Worm (Caenorhabditis elegans) whole organism, late embryonic: Measurements from ENCODE around the gene clec-20.

Experiments used
- C08G9.2 ChIP-seq: sonication (generic microtip); optimal IDR thresholded peaks from 2 replicates; lab custom pipeline; 2016; ENCODE audit warnings: mild to moderate bottlenecking, missing genetic modification characterization, moderate library complexity, missing compliant biosample characterization
- C38D4.7 ChIP-seq: fragments of 200-800 bp; sonication (Bioruptor generic); optimal IDR thresholded peaks from 2 replicates; lab custom pipeline; 2018; ENCODE audit warnings: mild to moderate bottlenecking, missing genetic modification characterization, moderate library complexity, missing compliant biosample characterization
- F13H6.1 ChIP-seq: sonication (generic microtip); optimal IDR thresholded peaks from 2 replicates; lab custom pipeline; 2016; ENCODE audit warnings: missing genetic modification characterization, missing compliant biosample characterization
- K02D7.2 ChIP-seq: sonication (generic microtip); optimal IDR thresholded peaks from 2 replicates; lab custom pipeline; 2017; ENCODE audit warnings: mild to moderate bottlenecking, missing genetic modification characterization, missing compliant biosample characterization
- T23F11.4 ChIP-seq: fragments of 200-800 bp; sonication (Bioruptor generic); optimal IDR thresholded peaks from 2 replicates; lab custom pipeline; 2018; ENCODE audit warnings: mild to moderate bottlenecking, missing genetic modification characterization, missing compliant biosample characterization
- ahr-1 ChIP-seq: sonication (generic microtip); optimal IDR thresholded peaks from 2 replicates; lab custom pipeline; 2016; ENCODE audit warnings: missing genetic modification characterization, missing compliant biosample characterization
- ama-1 ChIP-seq: fragments of 150-350 bp; optimal IDR thresholded peaks from 2 replicates; lab custom pipeline; 2014
- ceh-14 ChIP-seq: sonication (generic microtip); optimal IDR thresholded peaks from 2 replicates; lab custom pipeline; 2016; ENCODE audit warnings: missing genotype, missing genetic modification characterization, missing compliant biosample characterization
- ceh-18 ChIP-seq: sonication (generic microtip); optimal IDR thresholded peaks from 2 replicates; lab custom pipeline; 2016; ENCODE audit warnings: missing genetic modification characterization, missing compliant biosample characterization
- ceh-2 ChIP-seq: sonication (generic microtip); optimal IDR thresholded peaks from 2 replicates; lab custom pipeline; 2016; ENCODE audit warnings: missing genotype, missing genetic modification characterization, missing compliant biosample characterization
- ceh-22 ChIP-seq: sonication (generic microtip); optimal IDR thresholded peaks from 2 replicates; lab custom pipeline; 2017; ENCODE audit warnings: missing biosample characterization, missing genetic modification characterization
- ceh-24 ChIP-seq: sonication (generic microtip); optimal IDR thresholded peaks from 2 replicates; lab custom pipeline; 2016; ENCODE audit warnings: mild to moderate bottlenecking, missing genetic modification characterization, missing compliant biosample characterization
- ceh-45 ChIP-seq: fragments of 200-800 bp; sonication (Bioruptor generic); IDR thresholded peaks from 2 replicates; pipeline ENCODE4 v1.3.6; 2022; ENCODE audit warnings: missing genetic modification reagents, missing genetic modification characterization, missing compliant biosample characterization
- ceh-9 ChIP-seq: sonication (generic microtip); optimal IDR thresholded peaks from 2 replicates; lab custom pipeline; 2016; ENCODE audit warnings: mild to moderate bottlenecking, missing genetic modification characterization, inconsistent platforms, missing compliant biosample characterization
- dve-1 ChIP-seq: sonication (generic microtip); optimal IDR thresholded peaks from 2 replicates; lab custom pipeline; 2017; ENCODE audit warnings: antibody characterized with exemption, mild to moderate bottlenecking, missing genetic modification characterization, missing compliant biosample characterization
- elt-2 ChIP-seq: sonication (generic microtip); optimal IDR thresholded peaks from 2 replicates; lab custom pipeline; 2016; ENCODE audit warnings: missing genetic modification reagents, missing genetic modification characterization, missing compliant biosample characterization
- elt-4 ChIP-seq: sonication (generic microtip); optimal IDR thresholded peaks from 2 replicates; lab custom pipeline; 2016; ENCODE audit warnings: missing genetic modification characterization, missing compliant biosample characterization
- ets-4 ChIP-seq: sonication (generic microtip); optimal IDR thresholded peaks from 2 replicates; lab custom pipeline; 2016; ENCODE audit warnings: missing genetic modification characterization, missing compliant biosample characterization
- eyg-1 ChIP-seq: sonication (generic microtip); optimal IDR thresholded peaks from 2 replicates; lab custom pipeline; 2016; ENCODE audit warnings: missing genotype, missing genetic modification characterization, missing compliant biosample characterization
- fkh-10 ChIP-seq: fragments of 150-350 bp; optimal IDR thresholded peaks from 2 replicates; lab custom pipeline; 2014; ENCODE audit warnings: missing biosample characterization, missing genetic modification reagents, missing genetic modification characterization
- gmeb-2 ChIP-seq: sonication (generic microtip); optimal IDR thresholded peaks from 2 replicates; lab custom pipeline; 2016; ENCODE audit warnings: missing genetic modification characterization, inconsistent platforms, missing compliant biosample characterization
- hlh-13 ChIP-seq: fragments of 200-800 bp; sonication (Bioruptor generic); optimal IDR thresholded peaks from 2 replicates; lab custom pipeline; 2018; ENCODE audit warnings: mild to moderate bottlenecking, missing genetic modification characterization, missing compliant biosample characterization
- hlh-30 ChIP-seq: sonication (generic microtip); optimal IDR thresholded peaks from 2 replicates; lab custom pipeline; 2017; ENCODE audit warnings: antibody characterized with exemption, missing genetic modification characterization, missing compliant biosample characterization; ENCODE audit not compliant: insufficient read depth
- hlh-6 ChIP-seq: sonication (generic microtip); optimal IDR thresholded peaks from 2 replicates; lab custom pipeline; 2016; ENCODE audit warnings: missing genotype, missing genetic modification characterization, missing compliant biosample characterization
- hlh-8 ChIP-seq: sonication (generic microtip); optimal IDR thresholded peaks from 2 replicates; lab custom pipeline; 2016; ENCODE audit warnings: missing genotype, missing genetic modification characterization, missing compliant biosample characterization
- madf-2 ChIP-seq: sonication (generic microtip); optimal IDR thresholded peaks from 2 replicates; lab custom pipeline; 2017; ENCODE audit warnings: missing genetic modification characterization, missing compliant biosample characterization
- nfya-1 ChIP-seq: sonication (generic microtip); optimal IDR thresholded peaks from 2 replicates; lab custom pipeline; 2017; ENCODE audit warnings: missing genetic modification characterization, mild to moderate bottlenecking, missing compliant biosample characterization, antibody characterized with exemption, moderate library complexity
- npax-4 ChIP-seq: sonication (generic microtip); optimal IDR thresholded peaks from 2 replicates; lab custom pipeline; 2016; ENCODE audit warnings: missing genetic modification characterization, missing compliant biosample characterization
- odd-2 ChIP-seq: sonication (generic microtip); optimal IDR thresholded peaks from 2 replicates; lab custom pipeline; 2017; ENCODE audit warnings: antibody characterized with exemption, mild to moderate bottlenecking, missing genetic modification characterization, missing compliant biosample characterization
- pag-3 ChIP-seq: sonication (generic microtip); optimal IDR thresholded peaks from 2 replicates; lab custom pipeline; 2016; ENCODE audit warnings: missing compliant biosample characterization, missing genetic modification characterization, borderline replicate concordance
- pha-2 ChIP-seq: sonication (generic microtip); optimal IDR thresholded peaks from 2 replicates; lab custom pipeline; 2017; ENCODE audit warnings: mild to moderate bottlenecking, missing genetic modification characterization, missing compliant biosample characterization
- sdc-2 ChIP-seq: sonication (generic microtip); optimal IDR thresholded peaks from 2 replicates; lab custom pipeline; 2016; ENCODE audit warnings: missing genotype, missing genetic modification characterization, missing compliant biosample characterization
- sox-2 ChIP-seq: fragments of 200-800 bp; sonication (Bioruptor generic); IDR thresholded peaks from 2 replicates; pipeline ENCODE4 v1.3.6; 2022; ENCODE audit warnings: missing genetic modification reagents, missing genetic modification characterization, missing compliant biosample characterization
- sox-4 ChIP-seq: sonication (generic microtip); optimal IDR thresholded peaks from 2 replicates; lab custom pipeline; 2017; ENCODE audit warnings: mild to moderate bottlenecking, missing genetic modification characterization, inconsistent platforms, missing compliant biosample characterization
- syd-9 ChIP-seq: sonication (generic microtip); optimal IDR thresholded peaks from 2 replicates; lab custom pipeline; 2016; ENCODE audit warnings: mild to moderate bottlenecking, missing genetic modification characterization, moderate library complexity, missing compliant biosample characterization
- tbx-7 ChIP-seq: sonication (generic microtip); optimal IDR thresholded peaks from 2 replicates; lab custom pipeline; 2016; ENCODE audit warnings: missing genotype, missing genetic modification characterization, missing compliant biosample characterization
- unc-42 ChIP-seq: sonication (generic microtip); optimal IDR thresholded peaks from 2 replicates; lab custom pipeline; 2016; ENCODE audit warnings: missing genotype, missing genetic modification characterization, missing compliant biosample characterization
- unc-86 ChIP-seq: sonication (generic microtip); optimal IDR thresholded peaks from 2 replicates; lab custom pipeline; 2016; ENCODE audit warnings: missing genetic modification characterization, missing compliant biosample characterization
- zip-5 ChIP-seq: sonication (generic microtip); optimal IDR thresholded peaks from 2 replicates; lab custom pipeline; 2016; ENCODE audit warnings: missing genetic modification characterization, missing compliant biosample characterization
- ztf-16 ChIP-seq: sonication (generic microtip); optimal IDR thresholded peaks from 2 replicates; lab custom pipeline; 2017; ENCODE audit warnings: missing genetic modification characterization, missing compliant biosample characterization

clec-20 gene

DNA sequence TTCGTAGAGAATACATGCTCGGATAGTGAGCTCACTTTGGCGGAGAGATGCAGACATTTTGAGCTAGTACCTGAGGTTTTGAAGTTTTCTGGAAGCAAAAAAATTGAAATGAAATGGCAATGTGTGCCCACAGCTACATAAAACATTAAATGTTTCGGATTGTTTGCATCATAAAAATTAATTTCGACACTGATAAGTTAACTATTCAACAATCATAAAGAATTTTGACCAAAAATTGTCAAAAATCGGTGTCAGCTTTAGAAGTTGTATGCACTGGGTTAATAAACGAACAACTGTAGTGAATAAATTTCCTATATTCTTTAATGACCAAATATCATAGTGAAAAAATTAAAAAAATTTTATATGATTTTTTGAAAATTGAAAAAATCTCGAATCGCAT is 23.9 kb upstream of the clec-20 start, which contains the start of gene fbxa-166:
TSS of gene fbxa-166 (minus strand) at position 101 of the 400 bp plus-strand sequence.
- TF ChIP-seq ets-4 (tag; lab: Kevin White, UChicago) = no peak
- TF ChIP-seq unc-42 (tag; lab: Kevin White, UChicago) = no peak
- TF ChIP-seq nfya-1 (tag; lab: Kevin White, UChicago) = no peak
- no peak for TF ChIP-seq hlh-13 (GFP tag; lab: Kevin White, UChicago)
- TF ChIP-seq dve-1 (tag; lab: Kevin White, UChicago) = no peak
- no peak for TF ChIP-seq pha-2
- TF ChIP-seq eyg-1 (tag; lab: Kevin White, UChicago) = no peak
- TF ChIP-seq hlh-6 (tag; lab: Kevin White, UChicago) = no peak

DNA sequence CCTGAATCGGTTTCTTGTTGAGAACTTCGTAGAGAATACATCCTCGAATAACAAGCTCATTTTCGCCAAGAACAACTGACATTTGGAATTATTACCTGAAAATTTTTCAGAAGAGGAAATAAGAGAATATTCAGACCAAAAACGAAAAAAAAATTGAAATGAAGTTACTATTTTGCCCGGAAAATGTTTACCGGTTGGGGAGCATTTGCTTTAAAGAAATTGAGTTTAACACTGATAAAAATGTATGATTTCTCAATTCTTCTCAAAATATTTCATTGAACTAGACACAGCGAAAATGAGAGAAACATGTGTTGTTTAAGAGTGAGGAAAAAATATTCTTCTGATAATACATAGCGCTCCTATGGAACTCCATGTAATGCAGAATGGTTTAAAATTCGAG is 21.3 kb upstream of the clec-20 start, which contains the start of gene fbxa-165:
TSS of gene fbxa-165 (minus strand) at position 101 of the 400 bp plus-strand sequence.
- TF ChIP-seq C08G9.2 (tag; lab: Kevin White, UChicago) (no peak), hlh-30 (no peak), pag-3 (tag; lab: Kevin White, UChicago) (no peak), dve-1 (tag; lab: Kevin White, UChicago) (no peak), ztf-16 (no peak), odd-2 (tag; lab: Kevin White, UChicago) (no peak)
- TF ChIP-seq, all 69 proteins: peak for 0

DNA sequence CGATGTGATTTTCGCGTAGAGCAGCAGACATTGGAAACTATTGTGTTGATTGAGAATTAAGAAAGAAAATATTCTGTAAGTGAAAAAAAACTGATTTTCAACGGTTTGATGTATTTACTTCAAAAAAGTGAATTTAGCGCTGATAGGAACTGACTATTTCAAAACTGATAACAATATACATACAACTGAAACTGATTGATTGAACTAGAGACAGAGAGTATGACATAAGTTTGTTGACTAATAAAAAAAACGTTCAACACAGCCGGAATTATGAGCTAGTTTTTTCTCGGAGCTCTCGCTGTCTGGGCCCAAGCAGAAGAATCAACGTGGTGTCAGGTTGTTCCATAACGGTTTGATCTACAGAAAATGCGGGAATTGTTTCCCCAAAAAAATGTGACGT is 18.9 kb upstream of the clec-20 start, which contains the start of gene fbxa-164:
TSS of gene fbxa-164 (minus strand) at position 101 of the 400 bp plus-strand sequence.
- no peak for TF ChIP-seq sox-2 (GFP tag; lab: Robert Waterston, UW)
- no peak for TF ChIP-seq ama-1 (lab: Kevin White, UChicago)
- TF ChIP-seq nfya-1 (tag; lab: Kevin White, UChicago) = no peak
- TF ChIP-seq eyg-1 (tag; lab: Kevin White, UChicago) = no peak
- TF ChIP-seq ceh-22 (tag; lab: Kevin White, UChicago) = no peak
- no peak for TF ChIP-seq unc-86 (tag; lab: Kevin White, UChicago)
- TF ChIP-seq ets-4 (tag; lab: Kevin White, UChicago) = no peak
- no peak for TF ChIP-seq ceh-45 (GFP tag; lab: Robert Waterston, UW)
- no peak for TF ChIP-seq sox-4 (tag; lab: Kevin White, UChicago)
- no peak for TF ChIP-seq elt-4 (tag; lab: Kevin White, UChicago)
- TF ChIP-seq npax-4 = no peak
- TF ChIP-seq, all 69 proteins: peak for 0

DNA sequence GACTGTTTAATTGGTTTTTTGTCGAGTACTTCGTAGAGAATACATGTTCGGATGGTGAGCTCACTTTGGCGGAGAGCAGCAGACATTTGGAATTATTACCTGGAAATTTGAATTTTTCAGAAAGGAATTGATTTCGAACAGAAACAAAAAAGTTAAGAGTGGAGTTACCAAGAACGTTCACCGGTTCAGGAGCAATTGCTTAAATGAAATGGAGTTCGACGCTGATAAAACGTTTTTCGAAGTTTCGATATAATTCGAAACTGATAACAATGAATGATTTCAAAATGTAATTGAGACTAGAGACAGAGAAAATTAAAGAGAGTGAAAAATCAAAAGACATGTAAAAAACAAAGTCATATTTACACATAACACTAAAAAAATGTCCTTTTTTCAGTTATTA is 15.6 kb upstream of the clec-20 start, which contains the start of gene fbxa-163:
TSS of gene fbxa-163 (minus strand) at position 101 of the 400 bp plus-strand sequence.
- no peak for TF ChIP-seq F13H6.1 (tag; lab: Kevin White, UChicago)
- TF ChIP-seq K02D7.2 (tag; lab: Kevin White, UChicago) = no peak
- no peak for TF ChIP-seq ceh-18

DNA sequence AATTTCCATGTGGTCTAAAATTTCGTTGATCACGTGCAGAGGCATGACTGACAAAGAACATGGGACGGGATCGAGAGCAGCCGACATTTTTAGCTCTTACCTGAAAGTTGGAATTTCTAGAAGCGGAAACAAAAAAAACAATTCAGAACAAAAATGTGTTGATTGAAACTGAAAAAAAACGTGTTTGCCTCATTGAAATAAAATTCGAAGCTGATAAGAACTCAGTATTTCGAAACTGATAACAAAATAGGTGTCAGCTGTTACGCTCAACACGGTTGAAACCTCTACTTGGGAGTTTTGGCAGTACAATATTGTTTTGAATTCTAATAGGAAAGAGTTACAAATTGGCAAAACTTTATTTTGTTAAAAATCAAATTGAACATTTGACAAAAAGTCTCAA is 13.9 kb upstream of the clec-20 start:
- TF ChIP-seq ceh-14 (tag; lab: Kevin White, UChicago) = no peak
- TF ChIP-seq tbx-7 (tag; lab: Kevin White, UChicago) = no peak
- TF ChIP-seq gmeb-2 = no peak

DNA sequence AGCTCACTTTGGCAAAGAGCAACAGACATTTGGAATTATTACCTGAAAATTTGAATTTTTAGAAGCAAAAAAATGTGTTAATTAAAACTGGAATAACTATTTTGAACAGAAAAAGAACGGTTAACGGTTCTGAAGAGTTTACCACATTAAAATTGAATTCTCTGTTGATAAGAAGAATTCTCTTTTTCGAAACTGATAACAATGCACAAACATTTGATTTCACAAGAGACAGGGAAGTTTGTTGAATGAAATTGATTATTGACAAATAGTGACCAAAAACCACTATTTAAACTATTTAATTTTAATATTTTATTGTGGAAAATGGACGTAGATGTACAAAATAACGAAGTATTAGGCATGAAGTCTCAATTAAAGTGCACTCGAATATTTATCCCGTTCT is 12.5 kb upstream of the clec-20 start:
- TF ChIP-seq dve-1 (tag; lab: Kevin White, UChicago) (no peak), sox-2 (GFP tag; lab: Robert Waterston, UW) (no peak), zip-5 (tag; lab: Kevin White, UChicago) (no peak), K02D7.2 (tag; lab: Kevin White, UChicago) (no peak), hlh-13 (GFP tag; lab: Kevin White, UChicago) (no peak)

DNA sequence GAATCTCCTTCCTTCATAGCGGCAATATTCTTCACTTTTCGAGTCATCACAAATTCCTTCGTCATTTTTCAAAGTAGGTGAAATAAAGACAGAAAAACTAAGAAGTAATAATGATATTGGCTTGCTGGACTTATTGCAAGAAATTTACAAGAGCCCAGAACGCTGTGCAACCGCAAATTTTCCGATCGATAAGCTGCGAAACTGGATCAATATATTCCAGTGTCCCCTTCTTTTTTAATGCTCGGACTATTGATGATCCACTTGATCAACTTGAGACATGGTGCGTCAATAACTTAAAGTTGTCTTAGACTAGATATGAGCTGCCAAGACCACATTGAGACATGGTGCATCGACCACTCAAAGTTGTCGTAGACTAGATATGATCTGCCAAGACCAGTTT is 11.0 kb upstream of the clec-20 start, which contains the start of gene bath-33:
TSS of gene bath-33 (minus strand) at position 101 of the 400 bp plus-strand sequence.
- TF ChIP-seq ama-1 (lab: Kevin White, UChicago) (no peak), ets-4 (tag; lab: Kevin White, UChicago) (no peak), ceh-24 (tag; lab: Kevin White, UChicago) (no peak), hlh-13 (GFP tag; lab: Kevin White, UChicago) (no peak), hlh-8 (tag; lab: Kevin White, UChicago) (no peak), ahr-1 (tag; lab: Kevin White, UChicago) (no peak), ceh-2 (tag; lab: Kevin White, UChicago) (no peak), fkh-10 (GFP tag; lab: Kevin White, UChicago) (no peak), hlh-30 (no peak), C08G9.2 (tag; lab: Kevin White, UChicago) (no peak), sox-4 (tag; lab: Kevin White, UChicago) (no peak), T23F11.4 (no peak), syd-9 (no peak), C38D4.7 (GFP tag; lab: Kevin White, UChicago) (no peak), madf-2 (tag; lab: Kevin White, UChicago) (no peak), ceh-9 (tag; lab: Kevin White, UChicago) (no peak), elt-2 (no peak), sdc-2 (tag; lab: Kevin White, UChicago) (no peak)
